Worm (Caenorhabditis elegans) whole organism, L1 larva: ENCODE data around the gene Y46G5A.14.

ENCODE experiments used
- C16A3.4 ChIP-seq: fragments of 150-350 bp; optimal IDR thresholded peaks from 2 replicates; lab custom pipeline; 2014; ENCODE audit warnings: missing biosample characterization, missing genetic modification characterization
- F16B12.6 ChIP-seq: fragments of 150-350 bp; optimal IDR thresholded peaks from 2 replicates; lab custom pipeline; 2014; ENCODE audit warnings: missing biosample characterization, missing genetic modification characterization
- alr-1 ChIP-seq: fragments of 200-800 bp; sonication (Bioruptor generic); optimal IDR thresholded peaks from 2 replicates; lab custom pipeline; 2018; ENCODE audit warnings: borderline replicate concordance, mild to moderate bottlenecking, missing genetic modification characterization, missing compliant biosample characterization
- ama-1 ChIP-seq: fragments of 150-350 bp; optimal IDR thresholded peaks from 2 replicates; lab custom pipeline; 2014
- ceh-63 ChIP-seq: fragments of 200-800 bp; sonication (Bioruptor generic); optimal IDR thresholded peaks from 2 replicates; lab custom pipeline; 2018; ENCODE audit warnings: mild to moderate bottlenecking, missing genetic modification characterization, missing compliant biosample characterization
- ceh-88 ChIP-seq: fragments of 200-800 bp; sonication (Bioruptor generic); IDR thresholded peaks from 2 replicates; pipeline ENCODE4 v1.3.6; 2022; ENCODE audit warnings: missing genetic modification characterization, missing compliant biosample characterization
- dsc-1 ChIP-seq: sonication (generic microtip); optimal IDR thresholded peaks from 2 replicates; lab custom pipeline; 2016; ENCODE audit warnings: mild to moderate bottlenecking, missing genetic modification characterization, missing compliant biosample characterization
- efl-1 ChIP-seq, 4 experiments: fragments of 150-350 bp; optimal IDR thresholded peaks in 3 of 4; peaks in 1 of 4; 1 replicate in 1 of 4; 2 replicates in 3 of 4; lab custom pipeline; 2014; ENCODE audit warnings: missing biosample characterization in 2 of 4, missing genetic modification characterization in 2 of 4, missing genetic modification reagents in 2 of 4
- efl-3 ChIP-seq: fragments of 200-800 bp; sonication (Bioruptor generic); optimal IDR thresholded peaks from 2 replicates; lab custom pipeline; 2018; ENCODE audit warnings: mild to moderate bottlenecking, missing genetic modification characterization, missing compliant biosample characterization
- elt-2 ChIP-seq: sonication (generic microtip); optimal IDR thresholded peaks from 2 replicates; lab custom pipeline; 2016; ENCODE audit warnings: missing genetic modification characterization, mild to moderate bottlenecking, inconsistent platforms, missing compliant biosample characterization, missing genetic modification reagents
- elt-3 ChIP-seq, 6 experiments: fragments of 150-350 bp in 1 of 6; sonication (generic microtip); optimal IDR thresholded peaks; 2 replicates each; lab custom pipeline; 2017 to 2018; ENCODE audit warnings: missing biosample characterization in 6 of 6, missing genetic modification characterization in 6 of 6, inconsistent platforms in 1 of 6
- ets-5 ChIP-seq: fragments of 200-800 bp; sonication (Bioruptor generic); IDR thresholded peaks from 2 replicates; pipeline ENCODE4 v1.3.6; 2022; ENCODE audit warnings: missing genetic modification characterization, missing compliant biosample characterization
- fkh-10 ChIP-seq: sonication (generic microtip); optimal IDR thresholded peaks from 2 replicates; lab custom pipeline; 2017; ENCODE audit warnings: missing biosample characterization, missing genetic modification reagents, missing genetic modification characterization
- fkh-8 ChIP-seq: sonication (generic microtip); optimal IDR thresholded peaks from 2 replicates; lab custom pipeline; 2016; ENCODE audit warnings: mild to moderate bottlenecking, missing genetic modification characterization, missing compliant biosample characterization
- fos-1 ChIP-seq: fragments of 150-350 bp; optimal IDR thresholded peaks from 2 replicates; lab custom pipeline; 2014; ENCODE audit warnings: missing biosample characterization, missing genetic modification characterization
- hlh-4 ChIP-seq: sonication (generic microtip); optimal IDR thresholded peaks from 2 replicates; lab custom pipeline; 2016; ENCODE audit warnings: mild to moderate bottlenecking, missing genetic modification characterization, missing compliant biosample characterization
- isw-1 ChIP-seq: fragments of 200-800 bp; sonication (Bioruptor generic); IDR thresholded peaks from 2 replicates; pipeline ENCODE4 v1.3.6; 2022; ENCODE audit warnings: missing genetic modification characterization, missing compliant biosample characterization
- jun-1 ChIP-seq: fragments of 150-350 bp; optimal IDR thresholded peaks from 2 replicates; lab custom pipeline; 2014; ENCODE audit warnings: missing biosample characterization, missing genetic modification reagents, missing genetic modification characterization
- lin-13 ChIP-seq: fragments of 150-350 bp; optimal IDR thresholded peaks from 2 replicates; lab custom pipeline; 2014; ENCODE audit warnings: missing biosample characterization, missing genetic modification reagents, missing genetic modification characterization
- lin-14 ChIP-seq: fragments of 200-800 bp; sonication (Bioruptor generic); optimal IDR thresholded peaks from 2 replicates; lab custom pipeline; 2018; ENCODE audit warnings: mild to moderate bottlenecking, missing genetic modification characterization, moderate library complexity, missing compliant biosample characterization
- lin-15B ChIP-seq: fragments of 150-350 bp; sonication (generic microtip); optimal IDR thresholded peaks from 3 replicates; lab custom pipeline; 2014; ENCODE audit warnings: missing biosample characterization, missing genetic modification characterization
- lin-35 ChIP-seq, 2 experiments: fragments of 150-350 bp; optimal IDR thresholded peaks; 2 replicates each; lab custom pipeline; 2014; ENCODE audit warnings: missing biosample characterization in 2 of 2, missing genetic modification characterization in 2 of 2, missing genetic modification reagents in 2 of 2
- lin-39 ChIP-seq: fragments of 150-350 bp; optimal IDR thresholded peaks from 2 replicates; lab custom pipeline; 2014; ENCODE audit warnings: missing biosample characterization, missing genetic modification reagents, missing genetic modification characterization
- lsy-2 ChIP-seq, 2 experiments: fragments of 150-350 bp; optimal IDR thresholded peaks; 2 replicates each; lab custom pipeline; 2014; ENCODE audit warnings: missing biosample characterization in 2 of 2, missing genetic modification characterization in 2 of 2
- mdl-1 ChIP-seq, 2 experiments: fragments of 150-350 bp; optimal IDR thresholded peaks; 2 replicates each; lab custom pipeline; 2014 to 2017; ENCODE audit warnings: missing biosample characterization in 2 of 2, missing genetic modification characterization in 2 of 2, inconsistent platforms in 1 of 2
- nhr-11 ChIP-seq: fragments of 150-350 bp; optimal IDR thresholded peaks from 2 replicates; lab custom pipeline; 2014; ENCODE audit warnings: missing biosample characterization, missing genetic modification characterization
- nhr-19 ChIP-seq: fragments of 200-800 bp; sonication (Bioruptor generic); conservative IDR thresholded peaks from 2 replicates; pipeline ENCODE4 v1.3.6; 2022; ENCODE audit warnings: missing genetic modification characterization, missing compliant biosample characterization
- nhr-237 ChIP-seq: fragments of 150-350 bp; optimal IDR thresholded peaks from 2 replicates; lab custom pipeline; 2014; ENCODE audit warnings: missing biosample characterization, missing genetic modification characterization
- nhr-28 ChIP-seq: fragments of 150-350 bp; optimal IDR thresholded peaks from 2 replicates; lab custom pipeline; 2014; ENCODE audit warnings: missing biosample characterization, missing genetic modification characterization
- nhr-47 ChIP-seq: sonication (generic microtip); optimal IDR thresholded peaks from 2 replicates; lab custom pipeline; 2016; ENCODE audit warnings: mild to moderate bottlenecking, missing genetic modification characterization, moderate library complexity, missing compliant biosample characterization
- nhr-71 ChIP-seq: sonication (generic microtip); optimal IDR thresholded peaks from 2 replicates; lab custom pipeline; 2016; ENCODE audit warnings: mild to moderate bottlenecking, missing genetic modification characterization, moderate library complexity, missing compliant biosample characterization
- nhr-84 ChIP-seq: sonication (generic microtip); optimal IDR thresholded peaks from 2 replicates; lab custom pipeline; 2017; ENCODE audit warnings: missing biosample characterization, missing genetic modification characterization
- nhr-85 ChIP-seq: sonication (generic microtip); peaks from one replicate; lab custom pipeline; 2016; ENCODE audit warnings: missing genetic modification characterization, inconsistent platforms, missing compliant biosample characterization
- nhr-90 ChIP-seq: sonication (generic microtip); optimal IDR thresholded peaks from 2 replicates; lab custom pipeline; 2016; ENCODE audit warnings: mild to moderate bottlenecking, missing genetic modification characterization, missing compliant biosample characterization; ENCODE audit not compliant: poor library complexity
- pag-3 ChIP-seq: sonication (generic microtip); optimal IDR thresholded peaks from 2 replicates; lab custom pipeline; 2017; ENCODE audit warnings: missing genetic modification characterization, mild to moderate bottlenecking, missing compliant biosample characterization, antibody characterized with exemption, borderline replicate concordance; ENCODE audit not compliant: insufficient read depth
- pqm-1 ChIP-seq: sonication (generic microtip); optimal IDR thresholded peaks from 3 replicates; lab custom pipeline; 2017; ENCODE audit warnings: missing biosample characterization, missing genetic modification characterization
- rnt-1 ChIP-seq: sonication (generic microtip); optimal IDR thresholded peaks from 2 replicates; lab custom pipeline; 2016; ENCODE audit warnings: mild to moderate bottlenecking, missing genetic modification characterization, moderate library complexity, missing compliant biosample characterization
- skn-1 ChIP-seq: fragments of 150-350 bp; optimal IDR thresholded peaks from 2 replicates; lab custom pipeline; 2014; ENCODE audit warnings: missing biosample characterization, missing genetic modification characterization
- snu-23 ChIP-seq: sonication (generic microtip); optimal IDR thresholded peaks from 2 replicates; lab custom pipeline; 2016; ENCODE audit warnings: missing genetic modification characterization, missing compliant biosample characterization
- sptf-1 ChIP-seq: fragments of 150-350 bp; optimal IDR thresholded peaks from 2 replicates; lab custom pipeline; 2014; ENCODE audit warnings: missing biosample characterization, missing genetic modification characterization
- sup-37 ChIP-seq: fragments of 200-800 bp; sonication (Bioruptor generic); optimal IDR thresholded peaks from 2 replicates; lab custom pipeline; 2018; ENCODE audit warnings: mild to moderate bottlenecking, missing genetic modification characterization, missing compliant biosample characterization
- swsn-7 ChIP-seq: sonication (generic microtip); optimal IDR thresholded peaks from 2 replicates; lab custom pipeline; 2016; ENCODE audit warnings: missing genetic modification characterization, missing compliant biosample characterization
- tlp-1 ChIP-seq: fragments of 150-350 bp; optimal IDR thresholded peaks from 2 replicates; lab custom pipeline; 2014; ENCODE audit warnings: missing biosample characterization, missing genetic modification characterization
- unc-130 ChIP-seq: fragments of 150-350 bp; optimal IDR thresholded peaks from 2 replicates; lab custom pipeline; 2017; ENCODE audit warnings: missing biosample characterization, missing genetic modification characterization, inconsistent platforms
- unc-86 ChIP-seq: sonication (generic microtip); optimal IDR thresholded peaks from 2 replicates; lab custom pipeline; 2016; ENCODE audit warnings: missing genetic modification characterization, missing compliant biosample characterization
- unc-98 ChIP-seq: fragments of 200-800 bp; sonication (Bioruptor generic); IDR thresholded peaks from 2 replicates; pipeline ENCODE4 v1.3.6; 2022; ENCODE audit warnings: missing genetic modification characterization, missing compliant biosample characterization
- vab-15 ChIP-seq: sonication (generic microtip); optimal IDR thresholded peaks from 2 replicates; lab custom pipeline; 2017; ENCODE audit warnings: missing genotype, mild to moderate bottlenecking, missing genetic modification characterization, missing compliant biosample characterization
- zag-1 ChIP-seq: fragments of 150-350 bp; optimal IDR thresholded peaks from 2 replicates; lab custom pipeline; 2014; ENCODE audit warnings: missing biosample characterization, missing genetic modification characterization
- ztf-11 ChIP-seq, 2 experiments: sonication (generic microtip); optimal IDR thresholded peaks; 2 replicates each; lab custom pipeline; 2016 to 2017; ENCODE audit warnings: missing genetic modification characterization in 2 of 2, missing biosample characterization in 1 of 2, missing compliant biosample characterization in 1 of 2

The Y46G5A.14 gene

DNA sequence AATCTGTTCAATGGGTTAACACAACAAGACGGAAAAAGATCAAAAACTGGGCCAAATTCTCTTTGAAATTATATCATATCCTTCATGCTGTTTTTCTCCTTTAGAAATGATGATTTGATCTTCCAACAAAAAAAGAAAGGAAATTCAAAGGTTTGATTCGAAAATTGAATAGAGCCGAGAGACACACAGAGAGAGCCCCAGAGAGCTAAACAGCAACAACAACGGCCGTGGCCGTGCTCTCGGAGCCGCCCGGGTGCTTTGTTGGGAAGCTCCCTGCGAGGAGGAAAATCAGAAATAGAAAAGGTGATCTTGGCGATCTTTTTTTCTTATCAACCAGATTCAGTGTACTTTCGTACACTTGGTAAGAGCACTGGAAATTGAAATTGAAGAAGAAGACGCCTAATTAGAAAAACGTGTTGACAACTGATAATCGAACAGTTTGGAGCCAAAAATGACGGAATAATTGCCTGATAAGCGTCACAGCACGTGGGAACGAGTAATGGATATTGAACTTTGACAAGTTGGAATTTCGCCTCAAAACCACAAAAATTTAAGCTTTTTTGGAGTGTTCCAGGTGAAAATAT is 22.8 kb downstream of the Y46G5A.14 start:
- peak; percentile 63 for TF ChIP-seq elt-2 (tag; lab: Kevin White, UChicago)
- peak; percentile 20 for TF ChIP-seq rnt-1
- peak; percentile 10 for TF ChIP-seq fkh-10 (GFP tag; lab: Kevin White, UChicago)
- TF ChIP-seq nhr-47 = peak; percentile 32
- peak; percentile 52 for TF ChIP-seq lin-14 (GFP tag; lab: Kevin White, UChicago)
- no peak for TF ChIP-seq ceh-63 (GFP tag; lab: Kevin White, UChicago)
- peak in 1 of 2 experiments; percentile 2 for TF ChIP-seq lin-35 (GFP tag; optimal IDR thresholded peaks at IDR 0.05; lab: Kevin White, UChicago)
- no peak for TF ChIP-seq efl-1 (optimal IDR thresholded peaks at IDR 0.05; lab: Kevin White, UChicago)
- TF ChIP-seq efl-1 (GFP tag; optimal IDR thresholded peaks at IDR 0.05 in 1 of 2; lab: Kevin White, UChicago) = peak in 1 of 2 experiments; percentile 15
- no peak for TF ChIP-seq nhr-85 (tag; lab: Kevin White, UChicago)
- TF ChIP-seq nhr-11 (tag; lab: Kevin White, UChicago) = no peak
- peak in 1 of 2 experiments; percentile 3 for TF ChIP-seq lsy-2 (tag; optimal IDR thresholded peaks at IDR 0.05; lab: Kevin White, UChicago)
- TF ChIP-seq nhr-71 (tag; lab: Kevin White, UChicago) = peak; percentile 13
- TF ChIP-seq, all 84 proteins: peak for 9

ce11 chrII:12798814-12799213 is 24.3 kb downstream of the Y46G5A.14 start:
- TF ChIP-seq alr-1 (tag; lab: Kevin White, UChicago) (no peak), sup-37 (no peak), pag-3 (tag; lab: Kevin White, UChicago) (no peak), jun-1 (tag; lab: Kevin White, UChicago) (peak; percentile 84), sptf-1 (no peak), dsc-1 (tag; lab: Kevin White, UChicago) (peak; percentile 16), C16A3.4 (tag; lab: Kevin White, UChicago) (peak; percentile 53), nhr-28 (no peak), lsy-2 (tag; optimal IDR thresholded peaks at IDR 0.05; lab: Kevin White, UChicago) (peak; percentile 79 to 80), fos-1 (peak; percentile 14), unc-86 (tag; lab: Kevin White, UChicago) (no peak), unc-98 (peak; percentile 66), swsn-7 (tag; lab: Kevin White, UChicago) (peak; percentile 79), nhr-85 (tag; lab: Kevin White, UChicago) (peak; percentile 98), vab-15 (tag; lab: Kevin White, UChicago) (no peak), elt-3 (tag; optimal IDR thresholded peaks at IDR 0.05; lab: Kevin White, UChicago) (peak in 4 of 6 experiments; percentile 60 to 92 (median 78)), ets-5 (GFP tag; lab: Robert Waterston, UW) (no peak), lin-39 (tag; lab: Kevin White, UChicago) (peak; percentile 43), lin-15B (tag; lab: Kevin White, UChicago) (no peak), nhr-19 (GFP tag; lab: Robert Waterston, UW) (peak; percentile 94), nhr-71 (tag; lab: Kevin White, UChicago) (peak; percentile 97), lin-13 (GFP tag; lab: Kevin White, UChicago) (peak; percentile 72), snu-23 (GFP tag; lab: Kevin White, UChicago) (peak; percentile 91), F16B12.6 (tag; lab: Kevin White, UChicago) (no peak), unc-130 (peak; percentile 41), nhr-84 (tag; lab: Kevin White, UChicago) (no peak), rnt-1 (peak; percentile 87), ztf-11 (tag; optimal IDR thresholded peaks at IDR 0.05; lab: Kevin White, UChicago) (no peak), ceh-88 (GFP tag; lab: Robert Waterston, UW) (peak; percentile 62), fkh-8 (tag; lab: Kevin White, UChicago) (peak; percentile 68), nhr-237 (tag; lab: Kevin White, UChicago) (no peak), ama-1 (lab: Kevin White, UChicago) (no peak), isw-1 (no peak; the same call in 1 of the 2 replicates), hlh-4 (tag; lab: Kevin White, UChicago) (no peak), zag-1 (tag; lab: Kevin White, UChicago) (no peak), efl-3 (no peak), nhr-90 (tag; lab: Kevin White, UChicago) (peak; percentile 94), mdl-1 (tag; optimal IDR thresholded peaks at IDR 0.05; lab: Kevin White, UChicago) (peak; percentile 62 to 94), pqm-1 (tag; lab: Kevin White, UChicago) (no peak), skn-1 (tag; lab: Kevin White, UChicago) (peak; percentile 66), tlp-1 (tag; lab: Kevin White, UChicago) (no peak)
